Worm (Caenorhabditis elegans): ENCODE data around the gene T26H5.9.

T26H5.9 gene

DNA sequence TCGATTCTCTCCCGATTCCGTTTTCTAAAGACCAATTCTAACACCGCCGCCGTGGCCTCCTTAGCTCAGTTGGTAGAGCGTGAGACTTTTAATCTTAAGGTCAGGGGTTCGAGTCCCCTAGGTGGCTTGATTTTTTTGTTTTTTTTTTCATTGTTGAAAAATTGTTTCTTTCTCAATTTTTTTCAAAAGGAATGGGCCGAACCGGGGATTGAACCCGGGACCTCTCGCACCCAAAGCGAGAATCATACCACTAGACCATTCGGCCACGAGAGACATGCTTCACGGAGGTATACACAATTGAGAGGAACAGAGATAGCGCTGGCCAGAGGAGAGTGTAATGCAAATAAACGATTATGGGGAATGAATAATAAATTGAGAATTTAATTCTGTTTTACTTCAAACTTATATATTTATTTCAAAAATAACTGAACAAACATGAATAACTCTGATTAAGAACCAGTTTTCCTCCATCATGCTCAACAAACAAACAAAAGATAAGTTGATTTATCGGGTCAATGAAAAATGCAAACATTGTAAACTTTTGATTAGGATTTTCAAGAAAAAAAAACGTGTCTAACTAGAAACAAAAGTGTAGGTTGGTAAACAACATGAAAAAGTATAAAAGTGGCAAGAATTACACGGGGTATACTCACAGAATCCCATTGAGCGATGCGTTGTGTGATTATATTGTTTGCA lies 20.5 kb downstream of the T26H5.9 start, which contains the start of gene pqn-71:
TSS of gene pqn-71 (plus strand) at position 646 of the 696 bp plus-strand sequence.
- TF ChIP-seq ztf-29 (GFP tag; IDR thresholded peaks at IDR 0.05) (peak; percentile 83; the same call in 1 of the 2 replicates), ztf-23 (GFP tag; IDR thresholded peaks at IDR 0.05) (peak; percentile 90), ref-1 (GFP tag; conservative IDR thresholded peaks at IDR 0.05) (peak; percentile 77; the same call in 1 of the 2 replicates), med-1 (GFP tag; optimal IDR thresholded peaks at IDR 0.05; ENCODE audit: insufficient read depth) (peak; percentile 68), tab-1 (GFP tag; IDR thresholded peaks at IDR 0.05) (peak; percentile 92; the same call in 1 of the 2 replicates), cog-1 (tag; optimal IDR thresholded peaks at IDR 0.05) (peak; percentile 91), flt-1 (GFP tag; IDR thresholded peaks at IDR 0.05) (peak; percentile 91), T22C8.4 (GFP tag; IDR thresholded peaks at IDR 0.05) (peak; percentile 77), klf-2 (GFP tag; conservative IDR thresholded peaks at IDR 0.05) (peak; percentile 88; the same call in 1 of the 2 replicates)

DNA sequence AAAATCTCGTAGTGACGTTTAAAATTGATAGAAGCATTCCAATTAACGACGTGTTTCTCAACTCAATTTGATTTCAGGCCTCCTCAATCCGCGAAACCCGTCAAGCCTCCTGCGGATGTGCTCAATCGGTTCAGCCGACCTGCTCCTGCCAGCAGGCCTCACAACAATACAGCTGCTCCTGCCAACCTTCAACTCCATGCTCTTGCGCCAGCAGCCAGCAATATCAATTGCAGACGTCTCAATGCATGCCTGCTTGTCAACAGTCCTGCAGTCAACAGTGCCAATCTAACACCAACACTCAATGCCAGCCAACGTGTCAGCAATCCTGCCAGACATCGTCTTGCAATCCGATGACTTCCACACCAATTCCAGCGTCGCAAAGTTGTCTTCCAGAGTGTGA lies 21.3 kb downstream of the T26H5.9 start:
- TF ChIP-seq T22C8.4 (GFP tag; IDR thresholded peaks at IDR 0.05) = no peak
- no peak for TF ChIP-seq ref-1 (GFP tag; conservative IDR thresholded peaks at IDR 0.05)
- no peak for TF ChIP-seq tab-1 (GFP tag; IDR thresholded peaks at IDR 0.05)

DNA sequence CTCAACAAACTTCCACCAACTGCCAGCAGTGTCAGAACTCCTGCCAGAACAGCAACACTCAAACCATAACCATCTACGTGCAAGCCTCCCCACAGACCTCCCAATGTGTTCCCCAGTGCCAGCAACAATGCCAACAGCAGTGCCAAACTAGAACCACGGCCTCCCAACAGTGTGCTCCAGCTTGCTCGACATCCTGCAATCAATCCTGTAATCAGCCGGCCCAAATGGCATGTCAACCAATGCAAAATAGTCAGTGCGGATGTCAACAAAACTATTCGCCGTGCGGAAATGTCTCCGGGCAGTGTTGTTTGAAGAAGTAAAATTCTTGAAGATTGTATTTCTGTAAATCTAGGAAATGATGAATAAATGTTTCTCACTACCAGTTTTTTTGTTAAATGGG lies 22.0 kb downstream of the T26H5.9 start:
- TF ChIP-seq flt-1 (GFP tag; IDR thresholded peaks at IDR 0.05) (no peak), cog-1 (tag; optimal IDR thresholded peaks at IDR 0.05) (no peak), ztf-23 (GFP tag; IDR thresholded peaks at IDR 0.05) (no peak), ref-1 (GFP tag; conservative IDR thresholded peaks at IDR 0.05) (no peak), T22C8.4 (GFP tag; IDR thresholded peaks at IDR 0.05) (no peak), tab-1 (GFP tag; IDR thresholded peaks at IDR 0.05) (no peak), klf-2 (GFP tag; conservative IDR thresholded peaks at IDR 0.05) (no peak), med-1 (GFP tag; optimal IDR thresholded peaks at IDR 0.05; ENCODE audit: insufficient read depth) (no peak), ztf-29 (GFP tag; IDR thresholded peaks at IDR 0.05) (no peak)

DNA sequence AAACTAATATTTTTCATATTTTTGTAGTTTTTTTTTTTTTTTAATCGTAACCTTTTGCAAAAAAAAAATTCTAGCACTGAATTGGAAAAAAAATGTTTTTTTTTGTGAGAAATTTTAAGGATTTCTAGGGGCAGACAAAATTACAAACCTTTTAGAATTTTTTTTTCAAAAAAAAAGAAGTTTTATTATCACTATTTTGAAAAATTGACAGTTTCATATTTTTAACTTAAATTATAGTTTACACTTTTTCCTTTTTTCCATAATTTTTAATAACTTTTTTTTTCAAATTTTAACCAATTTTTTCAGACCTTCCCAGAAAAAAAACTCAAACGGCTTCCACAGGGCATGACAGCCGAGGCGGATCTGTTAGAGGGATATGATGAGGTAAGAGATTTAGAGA lies 26.3 kb downstream of the T26H5.9 start, which contains the start of gene dpf-1:
TSS of gene dpf-1 (plus strand) at position 301 of the 400 bp plus-strand sequence.
- TF ChIP-seq med-1 (GFP tag; optimal IDR thresholded peaks at IDR 0.05; ENCODE audit: insufficient read depth) = no peak
- TF ChIP-seq ref-1 (GFP tag; conservative IDR thresholded peaks at IDR 0.05) = no peak
- no peak for TF ChIP-seq flt-1 (GFP tag; IDR thresholded peaks at IDR 0.05)
- TF ChIP-seq T22C8.4 (GFP tag; IDR thresholded peaks at IDR 0.05) = no peak
- TF ChIP-seq tab-1 (GFP tag; IDR thresholded peaks at IDR 0.05) = no peak
- no peak for TF ChIP-seq klf-2 (GFP tag; conservative IDR thresholded peaks at IDR 0.05)
- no peak for TF ChIP-seq cog-1 (tag; optimal IDR thresholded peaks at IDR 0.05)
- TF ChIP-seq ztf-23 (GFP tag; IDR thresholded peaks at IDR 0.05) = no peak
- no peak for TF ChIP-seq ztf-29 (GFP tag; IDR thresholded peaks at IDR 0.05)

DNA sequence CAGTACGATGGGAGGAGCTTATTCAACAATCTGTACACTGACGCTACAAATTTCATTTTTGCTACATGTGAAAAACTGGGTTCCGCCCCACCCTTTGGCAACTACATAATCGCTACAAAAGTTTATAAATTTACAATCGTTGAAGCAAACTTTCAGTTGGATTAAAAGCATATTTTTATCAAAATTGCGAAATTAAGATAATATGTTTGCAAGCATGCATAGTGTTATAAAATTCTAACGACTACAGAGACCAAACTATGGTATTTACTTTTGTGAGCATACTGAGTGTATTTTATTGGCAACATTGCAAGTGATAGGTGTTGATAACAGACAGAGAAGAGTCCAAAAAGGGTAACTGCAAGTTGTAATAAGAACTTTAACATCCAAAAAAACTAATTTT lies 33.9 kb downstream of the T26H5.9 start, which contains the start of gene C06B8.2:
TSS of gene C06B8.2 (minus strand) at position 153 of the 400 bp plus-strand sequence.
- TF ChIP-seq ref-1 (GFP tag; conservative IDR thresholded peaks at IDR 0.05) = no peak

DNA sequence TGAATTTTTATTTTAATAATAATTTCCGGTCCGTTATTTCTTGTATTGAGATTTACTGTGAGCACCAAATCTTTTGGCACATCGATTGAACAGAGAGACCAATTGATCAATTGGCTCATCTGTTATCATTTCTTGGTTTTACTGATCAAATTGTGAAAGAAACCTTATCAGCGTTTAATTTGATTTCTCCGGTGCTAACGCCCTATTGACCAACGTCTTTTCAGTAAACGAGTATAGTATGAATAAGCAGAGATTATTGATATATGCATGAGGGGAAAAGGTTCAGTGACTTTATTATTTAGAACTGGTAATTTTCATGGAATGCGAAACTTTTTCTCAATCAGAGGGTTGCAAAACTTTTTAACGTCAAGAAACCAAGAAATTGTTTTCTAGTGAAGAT lies 34.4 kb downstream of the T26H5.9 start:
- TF ChIP-seq T22C8.4 (GFP tag; IDR thresholded peaks at IDR 0.05) (no peak), ztf-23 (GFP tag; IDR thresholded peaks at IDR 0.05) (no peak), tab-1 (GFP tag; IDR thresholded peaks at IDR 0.05) (no peak), klf-2 (GFP tag; conservative IDR thresholded peaks at IDR 0.05) (no peak), med-1 (GFP tag; optimal IDR thresholded peaks at IDR 0.05; ENCODE audit: insufficient read depth) (no peak), ref-1 (GFP tag; conservative IDR thresholded peaks at IDR 0.05) (no peak), cog-1 (tag; optimal IDR thresholded peaks at IDR 0.05) (no peak), flt-1 (GFP tag; IDR thresholded peaks at IDR 0.05) (no peak), ztf-29 (GFP tag; IDR thresholded peaks at IDR 0.05) (no peak)

DNA sequence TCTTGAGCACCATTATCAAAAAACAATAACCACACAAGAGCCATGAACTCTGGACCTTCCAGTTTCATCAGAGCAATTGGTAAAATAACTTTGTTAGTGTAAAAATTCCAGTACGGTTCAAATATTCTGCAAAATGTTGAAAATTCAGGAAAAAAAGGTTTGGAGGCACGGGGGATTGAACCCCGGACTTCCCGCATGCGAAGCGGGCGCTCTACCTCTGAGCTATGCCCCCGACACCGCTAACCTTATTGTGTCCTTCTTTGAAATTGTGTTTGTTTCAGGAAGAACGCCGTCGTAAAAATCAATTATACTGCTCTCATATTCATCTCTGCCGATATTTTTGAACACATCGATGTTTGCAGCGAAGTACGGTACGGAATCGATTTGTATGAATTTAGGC lies 35.1 kb downstream of the T26H5.9 start:
- no peak for TF ChIP-seq ref-1 (GFP tag; conservative IDR thresholded peaks at IDR 0.05)
- 0 out of 2 replicates have a peak, but pooled peaks have one; percentile 28 for TF ChIP-seq flt-1 (GFP tag; IDR thresholded peaks at IDR 0.05)

DNA sequence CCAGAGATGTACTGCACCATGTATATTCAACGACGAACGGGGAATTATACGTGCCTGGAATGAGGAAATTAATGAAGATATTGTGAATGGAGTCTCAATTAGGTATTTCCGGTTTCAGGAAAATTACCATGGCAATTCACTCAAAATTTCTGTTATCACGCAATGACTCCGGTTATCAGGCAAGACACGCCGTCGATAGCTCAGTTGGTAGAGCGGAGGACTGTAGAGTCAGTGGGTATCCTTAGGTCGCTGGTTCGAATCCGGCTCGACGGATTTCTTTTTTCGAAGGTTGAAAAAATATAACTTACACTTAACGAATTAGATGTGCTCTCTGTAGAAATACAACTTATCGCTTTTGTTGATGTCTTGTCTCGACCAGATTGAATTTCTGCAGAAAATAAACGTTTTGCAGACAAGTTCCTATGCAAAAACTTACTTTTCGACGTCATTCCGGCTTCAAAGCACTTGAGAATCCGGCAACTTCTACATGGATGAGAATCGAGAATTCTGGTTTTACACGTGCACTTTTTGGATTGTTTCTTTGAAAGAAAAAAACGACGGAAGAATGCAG lies 35.9 kb downstream of the T26H5.9 start:
- TF ChIP-seq flt-1 (GFP tag; IDR thresholded peaks at IDR 0.05) (no peak), T22C8.4 (GFP tag; IDR thresholded peaks at IDR 0.05) (no peak), cog-1 (tag; optimal IDR thresholded peaks at IDR 0.05) (no peak), klf-2 (GFP tag; conservative IDR thresholded peaks at IDR 0.05) (no peak), ztf-23 (GFP tag; IDR thresholded peaks at IDR 0.05) (no peak), ref-1 (GFP tag; conservative IDR thresholded peaks at IDR 0.05) (no peak), ztf-29 (GFP tag; IDR thresholded peaks at IDR 0.05) (no peak), tab-1 (GFP tag; IDR thresholded peaks at IDR 0.05) (no peak), med-1 (GFP tag; optimal IDR thresholded peaks at IDR 0.05; ENCODE audit: insufficient read depth) (no peak)

DNA sequence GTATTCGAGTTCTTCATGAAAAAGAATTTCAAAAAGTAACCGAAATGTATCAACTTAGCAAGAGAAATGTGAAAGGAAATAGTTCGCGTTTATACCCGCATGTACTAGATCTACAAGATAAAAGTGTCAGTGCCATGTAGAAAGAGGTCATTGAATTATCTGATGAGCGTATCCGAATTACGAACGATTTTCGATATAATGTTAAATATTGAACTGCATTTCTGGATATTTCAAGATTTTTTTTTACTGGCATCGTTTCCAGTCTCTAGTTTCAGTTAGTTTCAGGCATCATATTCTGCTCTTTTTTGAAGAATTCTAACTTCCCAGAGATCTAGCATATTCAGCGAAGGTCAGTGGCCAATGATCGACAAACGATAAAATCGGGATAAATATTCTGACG lies 36.7 kb downstream of the T26H5.9 start, which contains the start of gene nhr-150:
TSS of gene nhr-150 (minus strand) at position 92 of the 400 bp plus-strand sequence.
- no peak for TF ChIP-seq ref-1 (GFP tag; conservative IDR thresholded peaks at IDR 0.05)
- TF ChIP-seq cog-1 (tag; optimal IDR thresholded peaks at IDR 0.05) = no peak
- no peak for TF ChIP-seq med-1 (GFP tag; optimal IDR thresholded peaks at IDR 0.05; ENCODE audit: insufficient read depth)
- TF ChIP-seq flt-1 (GFP tag; IDR thresholded peaks at IDR 0.05) = no peak
- TF ChIP-seq klf-2 (GFP tag; conservative IDR thresholded peaks at IDR 0.05) = no peak
- no peak for TF ChIP-seq ztf-23 (GFP tag; IDR thresholded peaks at IDR 0.05)
- no peak for TF ChIP-seq T22C8.4 (GFP tag; IDR thresholded peaks at IDR 0.05)
- TF ChIP-seq ztf-29 (GFP tag; IDR thresholded peaks at IDR 0.05) = no peak
- TF ChIP-seq tab-1 (GFP tag; IDR thresholded peaks at IDR 0.05) = no peak

DNA sequence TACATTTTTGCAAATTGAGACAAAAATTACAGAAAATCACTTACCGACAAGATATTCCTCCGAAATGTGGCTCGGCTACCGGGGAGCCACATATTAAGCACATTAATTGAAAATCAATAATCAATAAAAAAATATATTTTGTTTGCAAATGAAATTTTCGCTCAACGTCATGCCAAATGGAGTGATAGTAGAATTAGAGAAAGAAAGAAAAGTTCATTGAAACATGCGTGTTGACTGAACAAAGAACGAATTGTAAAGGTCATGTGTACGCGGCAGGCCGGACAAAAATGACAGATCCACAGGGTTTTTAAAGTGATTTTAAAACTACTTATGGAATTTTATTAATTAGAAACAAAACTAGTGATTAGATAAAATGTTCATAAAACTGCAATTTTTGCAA lies 38.8 kb downstream of the T26H5.9 start:
- TF ChIP-seq ztf-29 (GFP tag; IDR thresholded peaks at IDR 0.05) (no peak), ztf-23 (GFP tag; IDR thresholded peaks at IDR 0.05) (no peak), flt-1 (GFP tag; IDR thresholded peaks at IDR 0.05) (no peak), klf-2 (GFP tag; conservative IDR thresholded peaks at IDR 0.05) (no peak), tab-1 (GFP tag; IDR thresholded peaks at IDR 0.05) (no peak), med-1 (GFP tag; optimal IDR thresholded peaks at IDR 0.05; ENCODE audit: insufficient read depth) (no peak), T22C8.4 (GFP tag; IDR thresholded peaks at IDR 0.05) (no peak), cog-1 (tag; optimal IDR thresholded peaks at IDR 0.05) (no peak), ref-1 (GFP tag; conservative IDR thresholded peaks at IDR 0.05) (no peak)
